Worm (Caenorhabditis elegans) whole organism, L4 larva: ENCODE data around the gene lips-10.

Experiments used
- D1046.2 ChIP-seq: fragments of 200-800 bp; sonication (Bioruptor generic); IDR thresholded peaks from 2 replicates; pipeline ENCODE4 v1.3.6; 2022; ENCODE audit warnings: missing genetic modification characterization, missing compliant biosample characterization
- F49E8.2 ChIP-seq: sonication (generic microtip); optimal IDR thresholded peaks from 2 replicates; lab custom pipeline; 2016; ENCODE audit warnings: missing compliant biosample characterization, mild to moderate bottlenecking, missing genetic modification characterization, borderline replicate concordance
- T20F7.1 ChIP-seq: fragments of 200-800 bp; sonication (Bioruptor generic); optimal IDR thresholded peaks from 2 replicates; lab custom pipeline; 2018; ENCODE audit warnings: mild to moderate bottlenecking, missing genetic modification characterization, missing compliant biosample characterization
- T26A8.4 ChIP-seq: fragments of 200-800 bp; sonication (Bioruptor generic); IDR thresholded peaks from 2 replicates; pipeline ENCODE4 v1.3.6; 2022; ENCODE audit warnings: missing genetic modification characterization, missing compliant biosample characterization
- Y105C5A.15 ChIP-seq: fragments of 200-800 bp; sonication (Bioruptor generic); IDR thresholded peaks from 2 replicates; pipeline ENCODE4 v1.3.6; 2022; ENCODE audit warnings: missing genetic modification characterization, missing compliant biosample characterization
- Y48G9A.11 ChIP-seq: fragments of 200-800 bp; sonication (Bioruptor generic); IDR thresholded peaks from 2 replicates; pipeline ENCODE4 v1.3.6; 2022; ENCODE audit warnings: missing genetic modification reagents, missing genetic modification characterization, missing compliant biosample characterization
- ZK546.5 ChIP-seq, 2 experiments: sonication (generic microtip); optimal IDR thresholded peaks; 2 replicates each; lab custom pipeline; 2017; ENCODE audit warnings: missing biosample characterization in 2 of 2, missing genetic modification characterization in 2 of 2
- aha-1 ChIP-seq: fragments of 150-350 bp; peaks from one replicate; lab custom pipeline; 2014; ENCODE audit warnings: missing biosample characterization, missing genetic modification characterization
- aly-2 ChIP-seq: sonication (generic microtip); optimal IDR thresholded peaks from 2 replicates; lab custom pipeline; 2018; ENCODE audit warnings: missing biosample characterization, missing genetic modification characterization
- ama-1 ChIP-seq: fragments of 150-350 bp; optimal IDR thresholded peaks from 2 replicates; lab custom pipeline; 2014; ENCODE audit warnings: inconsistent platforms, mixed read lengths
- arid-1 ChIP-seq: fragments of 200-800 bp; sonication (Bioruptor generic); conservative IDR thresholded peaks from 2 replicates; pipeline ENCODE4 v1.3.6; 2022; ENCODE audit warnings: missing genetic modification reagents, missing genetic modification characterization, missing compliant biosample characterization
- ceh-20 ChIP-seq: fragments of 200-800 bp; sonication (Bioruptor generic); IDR thresholded peaks from 2 replicates; pipeline ENCODE4 v1.3.6; 2022; ENCODE audit warnings: missing genetic modification reagents, missing genetic modification characterization, missing compliant biosample characterization
- ceh-28 ChIP-seq: fragments of 150-350 bp; optimal IDR thresholded peaks from 2 replicates; lab custom pipeline; 2014; ENCODE audit warnings: missing biosample characterization, missing genetic modification reagents, missing genetic modification characterization
- ceh-62 ChIP-seq: sonication (generic microtip); optimal IDR thresholded peaks from 2 replicates; lab custom pipeline; 2017; ENCODE audit warnings: missing biosample characterization, missing genetic modification characterization
- ceh-82 ChIP-seq: sonication (generic microtip); optimal IDR thresholded peaks from 2 replicates; lab custom pipeline; 2017; ENCODE audit warnings: missing biosample characterization, missing genetic modification characterization
- daf-8 ChIP-seq: fragments of 200-800 bp; sonication (Bioruptor generic); IDR thresholded peaks from 2 replicates; pipeline ENCODE4 v1.3.6; 2022; ENCODE audit warnings: missing genetic modification characterization, missing compliant biosample characterization
- dmd-6 ChIP-seq: fragments of 200-800 bp; sonication (Bioruptor generic); IDR thresholded peaks from 2 replicates; pipeline ENCODE4 v1.3.6; 2022; ENCODE audit warnings: missing genetic modification reagents, missing genetic modification characterization, missing compliant biosample characterization
- dmd-9 ChIP-seq: fragments of 200-800 bp; sonication (Bioruptor generic); IDR thresholded peaks from 2 replicates; pipeline ENCODE4 v1.3.6; 2022; ENCODE audit warnings: missing genetic modification reagents, missing genetic modification characterization, missing compliant biosample characterization
- dpl-1 ChIP-seq: fragments of 150-350 bp; optimal IDR thresholded peaks from 2 replicates; lab custom pipeline; 2014; ENCODE audit warnings: missing biosample characterization, missing genetic modification reagents, missing genetic modification characterization
- duxl-1 ChIP-seq: sonication (generic microtip); optimal IDR thresholded peaks from 2 replicates; lab custom pipeline; 2016; ENCODE audit warnings: mild to moderate bottlenecking, missing genetic modification characterization, moderate library complexity, missing compliant biosample characterization; ENCODE audit not compliant: poor library complexity
- dve-1 ChIP-seq: sonication (generic microtip); optimal IDR thresholded peaks from 2 replicates; lab custom pipeline; 2017; ENCODE audit warnings: antibody characterized with exemption, mild to moderate bottlenecking, missing genetic modification characterization, missing compliant biosample characterization; ENCODE audit not compliant: insufficient read depth
- gei-8 ChIP-seq: fragments of 200-800 bp; sonication (Bioruptor generic); optimal IDR thresholded peaks from 2 replicates; lab custom pipeline; 2018; ENCODE audit warnings: mild to moderate bottlenecking, missing genetic modification characterization, missing compliant biosample characterization
- hif-1 ChIP-seq, 2 experiments: sonication (generic microtip); optimal IDR thresholded peaks; 2 replicates each; lab custom pipeline; 2016 to 2017; ENCODE audit warnings: missing compliant biosample characterization in 2 of 2, missing genetic modification characterization in 2 of 2, missing genetic modification reagents in 2 of 2, missing genotype in 2 of 2, mild to moderate bottlenecking in 1 of 2
- hlh-11 ChIP-seq: fragments of 200-800 bp; sonication (Bioruptor generic); optimal IDR thresholded peaks from 2 replicates; lab custom pipeline; 2018; ENCODE audit warnings: mild to moderate bottlenecking, missing genetic modification characterization, missing compliant biosample characterization
- hmg-1.1 ChIP-seq: fragments of 200-800 bp; sonication (Bioruptor generic); IDR thresholded peaks from 2 replicates; pipeline ENCODE4 v1.3.6; 2022; ENCODE audit warnings: missing genetic modification reagents, missing genetic modification characterization, missing compliant biosample characterization
- lin-13 ChIP-seq: fragments of 150-350 bp; optimal IDR thresholded peaks from 2 replicates; lab custom pipeline; 2014; ENCODE audit warnings: missing biosample characterization, missing genetic modification reagents, missing genetic modification characterization
- lsy-2 ChIP-seq, 2 experiments: fragments of 150-350 bp in 1 of 2; sonication (generic microtip) in 1 of 2; optimal IDR thresholded peaks; 2 replicates each; lab custom pipeline; 2014 to 2017; ENCODE audit warnings: missing biosample characterization in 2 of 2, missing genetic modification characterization in 2 of 2
- madf-9 ChIP-seq: fragments of 200-800 bp; sonication (Bioruptor generic); conservative IDR thresholded peaks from 2 replicates; pipeline ENCODE4 v1.3.6; 2022; ENCODE audit warnings: missing genetic modification reagents, missing genetic modification characterization, missing compliant biosample characterization
- mdl-1 ChIP-seq, 2 experiments: fragments of 150-350 bp in 1 of 2; sonication (generic microtip) in 1 of 2; optimal IDR thresholded peaks; 2 replicates each; lab custom pipeline; 2014 to 2017; ENCODE audit warnings: missing biosample characterization in 2 of 2, missing genetic modification characterization in 2 of 2
- mdt-29 ChIP-seq: fragments of 200-800 bp; sonication (Bioruptor generic); IDR thresholded peaks from 2 replicates; pipeline ENCODE4 v1.3.6; 2022; ENCODE audit warnings: missing genetic modification reagents, missing genetic modification characterization, missing compliant biosample characterization
- mes-2 ChIP-seq: sonication (generic microtip); optimal IDR thresholded peaks from 2 replicates; lab custom pipeline; 2016; ENCODE audit warnings: missing genotype, mild to moderate bottlenecking, missing genetic modification characterization, missing compliant biosample characterization; ENCODE audit not compliant: poor library complexity, severe bottlenecking
- mxl-3 ChIP-seq: fragments of 200-800 bp; sonication (Bioruptor generic); optimal IDR thresholded peaks from 2 replicates; lab custom pipeline; 2018; ENCODE audit warnings: mild to moderate bottlenecking, missing genetic modification characterization, missing compliant biosample characterization
- nhr-102 ChIP-seq: sonication (generic microtip); optimal IDR thresholded peaks from 2 replicates; lab custom pipeline; 2016; ENCODE audit warnings: mild to moderate bottlenecking, missing genetic modification characterization, moderate library complexity, missing compliant biosample characterization
- nhr-11 ChIP-seq: fragments of 150-350 bp; optimal IDR thresholded peaks from 2 replicates; lab custom pipeline; 2014; ENCODE audit warnings: missing biosample characterization, missing genetic modification characterization
- nhr-28 ChIP-seq: fragments of 150-350 bp; optimal IDR thresholded peaks from 2 replicates; lab custom pipeline; 2014; ENCODE audit warnings: missing biosample characterization, missing genetic modification characterization
- nhr-42 ChIP-seq: fragments of 200-800 bp; sonication (Bioruptor generic); IDR thresholded peaks from 2 replicates; pipeline ENCODE4 v1.3.6; 2022; ENCODE audit warnings: missing genetic modification characterization, missing compliant biosample characterization
- nhr-48 ChIP-seq: sonication (generic microtip); optimal IDR thresholded peaks from 2 replicates; lab custom pipeline; 2016; ENCODE audit warnings: mild to moderate bottlenecking, missing genetic modification characterization, missing compliant biosample characterization
- nhr-77 ChIP-seq: fragments of 150-350 bp; optimal IDR thresholded peaks from 2 replicates; lab custom pipeline; 2014; ENCODE audit warnings: missing biosample characterization, missing genetic modification characterization
- pha-4 ChIP-seq, 2 experiments: fragments of 150-350 bp in 1 of 2; fragments of 200-800 bp in 1 of 2; sonication (Bioruptor generic) in 1 of 2; IDR thresholded peaks in 1 of 2; optimal IDR thresholded peaks in 1 of 2; 2 replicates each; pipeline versions ENCODE4 v1.3.6 to Lab custom; 2014 to 2022; ENCODE audit warnings: missing genetic modification characterization in 2 of 2, missing genetic modification reagents in 2 of 2, missing biosample characterization in 1 of 2, missing compliant biosample characterization in 1 of 2
- php-3 ChIP-seq: fragments of 200-800 bp; sonication (Bioruptor generic); IDR thresholded peaks from 2 replicates; pipeline ENCODE4 v1.3.6; 2022; ENCODE audit warnings: missing genetic modification reagents, missing genetic modification characterization, missing compliant biosample characterization
- pqm-1 ChIP-seq: sonication (generic microtip); optimal IDR thresholded peaks from 2 replicates; lab custom pipeline; 2017; ENCODE audit warnings: missing biosample characterization, missing genetic modification characterization
- rbr-2 ChIP-seq: sonication (generic microtip); optimal IDR thresholded peaks from 2 replicates; lab custom pipeline; 2016; ENCODE audit warnings: missing genotype, missing genetic modification characterization, missing compliant biosample characterization
- sdz-12 ChIP-seq: fragments of 200-800 bp; sonication (Bioruptor generic); optimal IDR thresholded peaks from 2 replicates; lab custom pipeline; 2018; ENCODE audit warnings: mild to moderate bottlenecking, missing genetic modification characterization, missing compliant biosample characterization
- skn-1 ChIP-seq: fragments of 150-350 bp; optimal IDR thresholded peaks from 2 replicates; lab custom pipeline; 2014; ENCODE audit warnings: missing biosample characterization, missing genetic modification characterization
- snpc-4 ChIP-seq: fragments of 150-350 bp; optimal IDR thresholded peaks from 2 replicates; lab custom pipeline; 2014; ENCODE audit warnings: missing biosample characterization, missing genetic modification characterization
- tra-1 ChIP-seq: fragments of 200-800 bp; sonication (Bioruptor generic); IDR thresholded peaks from 2 replicates; pipeline ENCODE4 v1.3.6; 2022; ENCODE audit warnings: missing genetic modification reagents, missing genetic modification characterization, missing compliant biosample characterization
- vab-7 ChIP-seq: fragments of 200-800 bp; sonication (Bioruptor generic); IDR thresholded peaks from 2 replicates; pipeline ENCODE4 v1.3.6; 2022; ENCODE audit warnings: missing genetic modification reagents, missing genetic modification characterization, missing compliant biosample characterization
- zfp-2 ChIP-seq: sonication (generic microtip); optimal IDR thresholded peaks from 2 replicates; lab custom pipeline; 2016; ENCODE audit warnings: mild to moderate bottlenecking, missing genetic modification characterization, missing compliant biosample characterization
- zip-11 ChIP-seq: fragments of 200-800 bp; sonication (Bioruptor generic); IDR thresholded peaks from 2 replicates; pipeline ENCODE4 v1.3.6; 2022; ENCODE audit warnings: missing genetic modification characterization, missing compliant biosample characterization
- ztf-11 ChIP-seq: fragments of 150-350 bp; optimal IDR thresholded peaks from 2 replicates; lab custom pipeline; 2014; ENCODE audit warnings: missing biosample characterization, missing genetic modification characterization
- ztf-7 ChIP-seq: fragments of 150-350 bp; optimal IDR thresholded peaks from 2 replicates; lab custom pipeline; 2014; ENCODE audit warnings: missing biosample characterization, missing genetic modification characterization

The lips-10 gene

ce11 chrII:8483124-8483792 lies 44.3 kb downstream of the lips-10 start:
- TF ChIP-seq aly-2 (tag; lab: Kevin White, UChicago) (no peak), mdl-1 (tag; optimal IDR thresholded peaks at IDR 0.05; lab: Kevin White, UChicago) (no peak), dmd-6 (peak; percentile 26; the same call in 1 of the 2 replicates), lsy-2 (tag; optimal IDR thresholded peaks at IDR 0.05; lab: Kevin White, UChicago) (peak in 1 of 2 experiments; percentile 82), mes-2 (no peak), T26A8.4 (GFP tag; lab: Robert Waterston, UW) (no peak), ZK546.5 (tag; optimal IDR thresholded peaks at IDR 0.05; lab: Kevin White, UChicago) (no peak), snpc-4 (tag; lab: Kevin White, UChicago) (no peak), arid-1 (GFP tag; lab: Robert Waterston, UW) (no peak), T20F7.1 (peak; percentile 45), zip-11 (GFP tag; lab: Robert Waterston, UW) (no peak), zfp-2 (tag; lab: Kevin White, UChicago) (no peak), nhr-28 (peak; percentile 99), aha-1 (tag; lab: Kevin White, UChicago) (peak; percentile 90), duxl-1 (tag; lab: Kevin White, UChicago) (no peak), hlh-11 (peak; percentile 47), nhr-42 (GFP tag; lab: Robert Waterston, UW) (no peak), nhr-48 (tag; lab: Kevin White, UChicago) (no peak), madf-9 (GFP tag; lab: Robert Waterston, UW) (no peak), pha-4 (GFP tag; IDR thresholded peaks at IDR 0.05; lab: Robert Waterston, UW) (no peak), pha-4 (tag; optimal IDR thresholded peaks at IDR 0.05; lab: Kevin White, UChicago) (no peak), F49E8.2 (tag; lab: Kevin White, UChicago) (no peak), D1046.2 (GFP tag; lab: Robert Waterston, UW) (no peak), ztf-7 (tag; lab: Kevin White, UChicago) (no peak), sdz-12 (GFP tag; lab: Kevin White, UChicago) (no peak), dmd-9 (GFP tag; lab: Robert Waterston, UW) (no peak), ama-1 (lab: Kevin White, UChicago) (peak; percentile 26), nhr-77 (tag; lab: Kevin White, UChicago) (peak; percentile 37), skn-1 (tag; lab: Kevin White, UChicago) (no peak), vab-7 (no peak), ztf-11 (tag; lab: Kevin White, UChicago) (no peak), Y105C5A.15 (GFP tag; lab: Robert Waterston, UW) (no peak), ceh-82 (tag; lab: Kevin White, UChicago) (no peak), pqm-1 (peak; percentile 42), daf-8 (GFP tag; lab: Robert Waterston, UW) (no peak), mxl-3 (GFP tag; lab: Kevin White, UChicago) (peak; percentile 14), ceh-62 (tag; lab: Kevin White, UChicago) (no peak), lin-13 (no peak), nhr-11 (tag; lab: Kevin White, UChicago) (peak; percentile 40), Y48G9A.11 (GFP tag; lab: Robert Waterston, UW) (no peak), php-3 (GFP tag; lab: Robert Waterston, UW) (no peak), ceh-20 (no peak), nhr-102 (tag; lab: Kevin White, UChicago) (no peak), rbr-2 (no peak), tra-1 (GFP tag; lab: Robert Waterston, UW) (no peak), hif-1 (tag; optimal IDR thresholded peaks at IDR 0.05; lab: Kevin White, UChicago) (no peak), dpl-1 (GFP tag; lab: Kevin White, UChicago) (peak; percentile 23), dve-1 (tag; lab: Kevin White, UChicago) (peak; percentile 9), ceh-28 (no peak), mdt-29 (GFP tag; lab: Robert Waterston, UW) (no peak), hmg-1.1 (GFP tag; lab: Robert Waterston, UW) (no peak), gei-8 (GFP tag; lab: Kevin White, UChicago) (no peak)
